Worm (Caenorhabditis elegans): ENCODE data around the gene zip-1.

Gene zip-1

DNA sequence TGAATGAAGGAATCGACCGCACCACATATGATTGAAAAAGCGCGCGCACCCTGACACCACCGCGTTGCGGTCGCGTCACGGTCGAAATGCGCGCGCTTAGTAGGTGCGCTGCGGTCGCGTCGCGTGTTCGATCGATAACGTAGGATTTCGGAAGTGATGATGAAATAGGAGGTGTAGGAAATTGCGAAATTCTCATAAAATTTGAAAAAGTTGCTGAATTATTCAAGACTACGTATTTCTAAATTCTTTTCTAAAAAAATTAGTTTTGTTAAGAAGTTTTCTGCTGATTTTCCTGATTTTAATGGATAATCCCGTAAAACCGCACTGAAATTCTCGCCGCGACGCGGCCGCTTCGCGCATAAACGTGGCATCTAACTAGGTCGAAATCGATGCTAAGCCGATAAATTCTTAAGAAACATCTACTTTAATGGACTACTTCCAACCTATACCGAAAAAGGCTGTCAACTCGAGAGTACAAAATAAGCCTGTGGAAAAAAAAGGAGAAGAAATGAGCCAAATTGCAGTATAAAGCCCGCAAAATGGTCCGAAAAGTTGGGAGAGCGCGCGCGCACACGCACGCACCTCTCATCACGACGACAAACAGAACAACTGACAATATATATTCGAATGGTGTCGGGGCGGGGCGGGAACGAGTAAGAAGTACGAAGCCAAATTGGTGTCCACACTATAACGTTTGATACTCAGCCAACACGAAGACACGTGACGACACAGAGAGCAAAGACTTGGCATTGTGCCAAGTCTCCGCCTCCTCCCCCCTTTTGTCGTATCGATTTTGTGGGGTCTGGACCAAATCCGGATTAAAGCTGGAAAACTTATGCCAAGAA lies 35.1 kb downstream of the zip-1 start, which contains the start of gene his-72:
TSS of gene his-72 (minus strand) at position 589 of the 845 bp plus-strand sequence.
- TF ChIP-seq ceh-9 (tag; optimal IDR thresholded peaks at IDR 0.05) (no peak), zag-1 (tag; optimal IDR thresholded peaks at IDR 0.05) (no peak), ztf-11 (tag; optimal IDR thresholded peaks at IDR 0.05) (no peak), nfya-1 (tag; optimal IDR thresholded peaks at IDR 0.05; ENCODE audit: insufficient read depth) (peak; percentile 60), egl-27 (tag; optimal IDR thresholded peaks at IDR 0.05) (no peak), nhr-237 (tag; optimal IDR thresholded peaks at IDR 0.05) (no peak), lin-15B (tag; optimal IDR thresholded peaks at IDR 0.05) (peak; percentile 54), nhr-23 (tag; optimal IDR thresholded peaks at IDR 0.05) (no peak), fos-1 (tag; optimal IDR thresholded peaks at IDR 0.05) (no peak), R02D3.7 (tag; optimal IDR thresholded peaks at IDR 0.05) (no peak), ceh-82 (tag; optimal IDR thresholded peaks at IDR 0.05) (no peak), snpc-4 (tag; optimal IDR thresholded peaks at IDR 0.05) (no peak), fkh-10 (GFP tag; optimal IDR thresholded peaks at IDR 0.05) (no peak), aly-2 (tag; optimal IDR thresholded peaks at IDR 0.05) (no peak), nhr-76 (tag; optimal IDR thresholded peaks at IDR 0.05) (no peak), tbx-2 (tag; optimal IDR thresholded peaks at IDR 0.05) (peak; percentile 25), ceh-28 (tag; optimal IDR thresholded peaks at IDR 0.05) (peak; percentile 3), hmg-11 (tag; optimal IDR thresholded peaks at IDR 0.05) (no peak), nhr-67 (tag; optimal IDR thresholded peaks at IDR 0.05) (no peak), pha-4 (tag; optimal IDR thresholded peaks at IDR 0.05) (peak; percentile 44), nhr-77 (tag; optimal IDR thresholded peaks at IDR 0.05) (no peak), fkh-2 (tag; optimal IDR thresholded peaks at IDR 0.05) (no peak), mml-1 (tag; optimal IDR thresholded peaks at IDR 0.05) (no peak), egl-5 (tag; optimal IDR thresholded peaks at IDR 0.05) (no peak), nhr-12 (tag; optimal IDR thresholded peaks at IDR 0.05) (no peak), ztf-4 (tag; optimal IDR thresholded peaks at IDR 0.05) (no peak), pqm-1 (tag; optimal IDR thresholded peaks at IDR 0.05) (peak; percentile 3), ZK546.5 (tag; optimal IDR thresholded peaks at IDR 0.05) (no peak), jun-1 (tag; optimal IDR thresholded peaks at IDR 0.05) (no peak), nhr-25 (tag; optimal IDR thresholded peaks at IDR 0.05) (peak; percentile 40), elt-2 (tag; optimal IDR thresholded peaks at IDR 0.05) (peak; percentile 14), ceh-16 (tag; optimal IDR thresholded peaks at IDR 0.05) (no peak), elt-3 (tag; optimal IDR thresholded peaks at IDR 0.05) (no peak), mdl-1 (tag; optimal IDR thresholded peaks at IDR 0.05) (no peak), unc-39 (tag; optimal IDR thresholded peaks at IDR 0.05) (no peak), lin-39 (tag; optimal IDR thresholded peaks at IDR 0.05) (peak; percentile 91), unc-62 (GFP tag; optimal IDR thresholded peaks at IDR 0.05) (no peak), nhr-43 (tag; optimal IDR thresholded peaks at IDR 0.05; ENCODE audit: poor library complexity, severe bottlenecking) (peak; percentile 8), eor-1 (tag; optimal IDR thresholded peaks at IDR 0.05) (no peak), ama-1 (optimal IDR thresholded peaks at IDR 0.05) (peak; percentile 90), nhr-11 (tag; optimal IDR thresholded peaks at IDR 0.05) (no peak), elt-1 (tag; optimal IDR thresholded peaks at IDR 0.05) (no peak), daf-12 (tag; optimal IDR thresholded peaks at IDR 0.05) (no peak), lsy-12 (tag; optimal IDR thresholded peaks at IDR 0.05) (peak; percentile 56), sea-2 (GFP tag; optimal IDR thresholded peaks at IDR 0.05) (peak; percentile 59), nhr-28 (tag; optimal IDR thresholded peaks at IDR 0.05) (no peak), skn-1 (tag; optimal IDR thresholded peaks at IDR 0.05) (no peak)
